In the genomic region with DNA sequence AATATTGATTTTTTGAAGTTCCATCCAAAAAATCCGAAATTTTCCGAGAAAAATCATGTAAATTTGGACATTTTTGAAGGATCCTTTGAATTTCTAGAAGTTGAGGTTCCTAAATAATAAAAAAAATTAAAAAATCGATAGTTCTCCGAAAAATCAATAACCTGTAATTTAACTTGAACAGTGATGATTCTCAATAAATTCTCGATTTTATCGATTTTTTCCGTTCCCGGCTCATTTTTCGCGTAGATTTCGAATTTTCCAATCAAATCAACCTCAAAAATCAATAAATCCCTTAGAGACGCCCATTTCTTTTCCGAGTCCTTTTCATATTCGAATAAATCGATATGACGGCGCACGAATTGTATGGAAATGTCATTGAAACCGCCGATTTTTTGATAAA, we compare ENCODE assay signal across 3 worm cellular contexts.
TF ChIP-seq lines count a peak whose summit lies in the region.

No protein-coding gene starts in this region.

TF ChIP-seq in whole organism, L3 larva, 47 proteins besides CTCF, POLR2A, EP300 and RAD21:
- no peak for TF ChIP-seq ztf-11 (tag; optimal IDR thresholded peaks at IDR 0.05; lab: Kevin White, UChicago)
- no peak for TF ChIP-seq ama-1 (optimal IDR thresholded peaks at IDR 0.05; lab: Kevin White, UChicago)
- TF ChIP-seq fkh-10 (GFP tag; optimal IDR thresholded peaks at IDR 0.05; lab: Kevin White, UChicago), result no peak
- peak; percentile 74 for TF ChIP-seq ceh-28 (tag; optimal IDR thresholded peaks at IDR 0.05; lab: Kevin White, UChicago)
- TF ChIP-seq ceh-82 (tag; optimal IDR thresholded peaks at IDR 0.05; lab: Kevin White, UChicago), result no peak
- TF ChIP-seq fkh-2 (tag; optimal IDR thresholded peaks at IDR 0.05; lab: Kevin White, UChicago), result no peak
- no peak for TF ChIP-seq nfya-1 (tag; optimal IDR thresholded peaks at IDR 0.05; lab: Kevin White, UChicago; ENCODE audit: insufficient read depth)
- TF ChIP-seq aly-2 (tag; optimal IDR thresholded peaks at IDR 0.05; lab: Kevin White, UChicago), result no peak

TF ChIP-seq in whole organism, L4 larva, 104 proteins besides CTCF, POLR2A, EP300 and RAD21:
- peak; percentile 85 for TF ChIP-seq ceh-28 (tag; optimal IDR thresholded peaks at IDR 0.05; lab: Kevin White, UChicago)
- TF ChIP-seq saeg-2 (GFP tag; IDR thresholded peaks at IDR 0.05; lab: Robert Waterston, UW), result no peak

TF ChIP-seq in whole organism, late embryonic, 69 proteins besides CTCF, POLR2A, EP300 and RAD21:
- TF ChIP-seq ceh-48 (tag; optimal IDR thresholded peaks at IDR 0.05; lab: Kevin White, UChicago) (peak; percentile 5), fkh-6 (tag; optimal IDR thresholded peaks at IDR 0.05; lab: Kevin White, UChicago) (no peak)
